Fruit fly (Drosophila melanogaster): Measurements from ENCODE around the gene CG14435.

CG14435 gene

DNA sequence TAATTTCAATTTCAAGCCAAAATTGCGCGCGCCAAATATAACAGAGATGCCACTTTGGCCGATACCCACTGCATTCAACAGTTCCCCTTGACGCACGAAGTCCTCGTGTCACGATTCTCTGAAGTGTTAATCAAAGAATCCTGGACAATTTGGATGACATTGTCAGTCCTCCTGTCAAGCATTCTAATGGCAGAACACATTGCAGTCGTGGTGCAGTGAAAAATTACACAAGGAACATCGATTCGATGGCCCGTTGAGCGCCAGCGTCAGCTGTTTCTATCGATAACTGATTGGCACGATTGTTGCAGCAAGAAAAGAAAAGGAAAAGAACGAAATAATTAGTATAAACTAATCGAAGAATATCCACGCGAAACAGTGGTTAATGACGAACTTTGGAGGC is 19.5 kb downstream of the CG14435 start, which contains the start of gene nonC (continued):
- TF ChIP-seq CG15011 (GFP tag; optimal IDR thresholded peaks at IDR 0.05) (no peak), nmo (GFP tag; optimal IDR thresholded peaks at IDR 0.05) (peak; percentile 27), Dref (GFP tag; IDR thresholded peaks at IDR 0.05) (peak; percentile 67), Sry-β (GFP tag; optimal IDR thresholded peaks at IDR 0.05) (peak; percentile 91), gfzf (GFP tag; optimal IDR thresholded peaks at IDR 0.05) (peak; percentile 51), bbx (GFP tag; IDR thresholded peaks at IDR 0.05; ENCODE audit: partially characterized antibody) (peak; percentile 85), Doc3 (GFP tag; IDR thresholded peaks at IDR 0.05; ENCODE audit: partially characterized antibody) (peak; percentile 84), hbn (GFP tag; IDR thresholded peaks at IDR 0.05; ENCODE audit: partially characterized antibody) (peak; percentile 80), gce (GFP tag; IDR thresholded peaks at IDR 0.05) (no peak), CG13287 (GFP tag; IDR thresholded peaks at IDR 0.05; ENCODE audit: partially characterized antibody) (peak; percentile 91), nerfin-2 (GFP tag; IDR thresholded peaks at IDR 0.05; ENCODE audit: partially characterized antibody) (peak; percentile 87), CG34224 (GFP tag; IDR thresholded peaks at IDR 0.05; ENCODE audit: partially characterized antibody) (peak; percentile 89), sna (GFP tag; IDR thresholded peaks at IDR 0.05; ENCODE audit: partially characterized antibody) (peak; percentile 91), CG17186 (GFP tag; optimal IDR thresholded peaks at IDR 0.05) (peak; percentile 82), row (GFP tag; IDR thresholded peaks at IDR 0.05) (peak; percentile 56), cg (GFP tag; optimal IDR thresholded peaks at IDR 0.05) (peak; percentile 11), fd102C (GFP tag; optimal IDR thresholded peaks at IDR 0.05) (no peak), zen (tag; optimal IDR thresholded peaks at IDR 0.05) (peak; percentile 13), Myb (GFP tag; optimal IDR thresholded peaks at IDR 0.05) (peak; percentile 34), klu (GFP tag; IDR thresholded peaks at IDR 0.05) (no peak), vnd (GFP tag; IDR thresholded peaks at IDR 0.05; ENCODE audit: partially characterized antibody) (peak; percentile 88), CG3065 (GFP tag; optimal IDR thresholded peaks at IDR 0.05) (no peak), E2f2 (GFP tag; IDR thresholded peaks at IDR 0.05) (peak; percentile 87), Scr (GFP tag; IDR thresholded peaks at IDR 0.05; ENCODE audit: partially characterized antibody) (peak; percentile 93), psq (GFP tag; optimal IDR thresholded peaks at IDR 0.05) (no peak), CG11247 (GFP tag; IDR thresholded peaks at IDR 0.05) (no peak), CG9797 (GFP tag; optimal IDR thresholded peaks at IDR 0.05) (peak; percentile 55), sr (GFP tag; IDR thresholded peaks at IDR 0.05) (no peak), HLH4C (GFP tag; IDR thresholded peaks at IDR 0.05; ENCODE audit: partially characterized antibody) (peak; percentile 90), CG6791 (GFP tag; IDR thresholded peaks at IDR 0.05; ENCODE audit: partially characterized antibody) (peak; percentile 78), stwl (tag; optimal IDR thresholded peaks at IDR 0.05) (peak; percentile 37), amos (GFP tag; IDR thresholded peaks at IDR 0.05; ENCODE audit: partially characterized antibody) (peak; percentile 87), Dp (GFP tag; optimal IDR thresholded peaks at IDR 0.05) (peak; percentile 82), Opbp (GFP tag; IDR thresholded peaks at IDR 0.05; ENCODE audit: partially characterized antibody) (peak; percentile 76), HLHmδ (GFP tag; optimal IDR thresholded peaks at IDR 0.05) (no peak), D19B (GFP tag; optimal IDR thresholded peaks at IDR 0.05) (no peak), HmgZ (tag; optimal IDR thresholded peaks at IDR 0.05) (peak; percentile 60), knrl (GFP tag; IDR thresholded peaks at IDR 0.05; ENCODE audit: partially characterized antibody) (peak; percentile 92), lab (GFP tag; optimal IDR thresholded peaks at IDR 0.05) (no peak), CG7987 (GFP tag; optimal IDR thresholded peaks at IDR 0.05) (no peak), CG1832 (GFP tag; optimal IDR thresholded peaks at IDR 0.05) (no peak), CG14860 (GFP tag; IDR thresholded peaks at IDR 0.05; ENCODE audit: partially characterized antibody) (peak; percentile 90), CG4617 (GFP tag; optimal IDR thresholded peaks at IDR 0.05; ENCODE audit: borderline replicate concordance) (peak; percentile 40), zen2 (GFP tag; IDR thresholded peaks at IDR 0.05; ENCODE audit: partially characterized antibody) (peak; percentile 78), CG15073 (GFP tag; optimal IDR thresholded peaks at IDR 0.05) (no peak)

Data from whole organism, embryonic.